Worm (Caenorhabditis elegans) whole organism, L2 larva: ENCODE measurements around the gene lys-8.

Source experiments
- ZK546.5 ChIP-seq: sonication (generic microtip); optimal IDR thresholded peaks from 2 replicates; lab custom pipeline; 2017; ENCODE audit warnings: missing biosample characterization, missing genetic modification characterization
- ama-1 ChIP-seq: fragments of 150-350 bp; optimal IDR thresholded peaks from 2 replicates; lab custom pipeline; 2018; ENCODE audit warnings: inconsistent platforms
- egl-27 ChIP-seq: sonication (generic microtip); optimal IDR thresholded peaks from 3 replicates; lab custom pipeline; 2017; ENCODE audit warnings: missing biosample characterization, missing genetic modification reagents, missing genetic modification characterization
- fos-1 ChIP-seq: fragments of 150-350 bp; optimal IDR thresholded peaks from 2 replicates; lab custom pipeline; 2014; ENCODE audit warnings: missing biosample characterization, missing genetic modification characterization
- lin-13 ChIP-seq: fragments of 150-350 bp; optimal IDR thresholded peaks from 2 replicates; lab custom pipeline; 2014; ENCODE audit warnings: missing biosample characterization, missing genetic modification reagents, missing genetic modification characterization
- lin-39 ChIP-seq: fragments of 150-350 bp; optimal IDR thresholded peaks from 2 replicates; lab custom pipeline; 2014; ENCODE audit warnings: missing biosample characterization, missing genetic modification reagents, missing genetic modification characterization
- nhr-23 ChIP-seq: fragments of 150-350 bp; optimal IDR thresholded peaks from 2 replicates; lab custom pipeline; 2014; ENCODE audit warnings: missing biosample characterization, missing genetic modification reagents, missing genetic modification characterization
- nhr-77 ChIP-seq: fragments of 150-350 bp; optimal IDR thresholded peaks from 2 replicates; lab custom pipeline; 2014; ENCODE audit warnings: missing biosample characterization, missing genetic modification characterization
- unc-39 ChIP-seq: fragments of 150-350 bp; optimal IDR thresholded peaks from 2 replicates; lab custom pipeline; 2014; ENCODE audit warnings: missing biosample characterization, missing genetic modification characterization
- ztf-4 ChIP-seq: fragments of 150-350 bp; optimal IDR thresholded peaks from 2 replicates; lab custom pipeline; 2014; ENCODE audit warnings: missing biosample characterization, missing genetic modification characterization

DNA sequence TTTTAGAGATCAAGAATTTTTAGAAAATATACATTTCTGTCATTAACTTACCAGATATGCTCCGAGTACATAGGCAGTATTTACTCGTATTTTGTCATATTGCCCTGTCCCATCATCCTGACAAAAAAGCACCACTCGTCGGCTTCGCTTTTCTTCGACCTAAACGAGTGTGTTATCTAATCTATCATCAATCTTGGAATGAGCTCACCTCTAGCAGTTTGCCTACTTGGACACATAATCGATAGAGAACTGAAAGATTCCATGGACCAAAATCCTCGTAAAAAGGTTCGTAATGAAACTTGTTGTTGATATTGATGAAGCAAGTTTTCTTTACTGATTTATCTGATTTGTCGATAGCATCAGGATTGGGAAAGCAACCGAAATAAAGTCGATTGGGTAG, 6.9 kb downstream of the lys-8 start:
- TF ChIP-seq lin-39 (tag; lab: Kevin White, UChicago) (no peak), ZK546.5 (tag; lab: Kevin White, UChicago) (no peak), nhr-23 (tag; lab: Kevin White, UChicago) (no peak), unc-39 (tag; lab: Kevin White, UChicago) (no peak), ztf-4 (tag; lab: Kevin White, UChicago) (no peak), lin-13 (GFP tag; lab: Kevin White, UChicago) (no peak), ama-1 (no peak), fos-1 (tag; lab: Kevin White, UChicago) (no peak), egl-27 (tag; lab: Kevin White, UChicago) (no peak), nhr-77 (tag; lab: Kevin White, UChicago) (no peak)
